Fruit fly (Drosophila melanogaster): Measurements from ENCODE around the gene CG6652.

CG6652 gene

dm6 chr3L:17033309-17033708, 10.7 kb upstream of the CG6652 start:
- no peak for TF ChIP-seq CG9948 (tag; optimal IDR thresholded peaks at IDR 0.05)
- TF ChIP-seq Snoo (tag; optimal IDR thresholded peaks at IDR 0.05) = peak; percentile 32

- TF ChIP-seq CG8159 (tag; optimal IDR thresholded peaks at IDR 0.05) (no peak), CG4496 (GFP tag; IDR thresholded peaks at IDR 0.05) (0 out of 3 replicates have a peak, but pooled peaks have one; percentile 36), CG14655 (GFP tag; optimal IDR thresholded peaks at IDR 0.05) (no peak), Ets98B (GFP tag; IDR thresholded peaks at IDR 0.05) (peak; percentile 12; the same call in 1 of the 2 replicates)
These were observed 9.3 kb upstream of the CG6652 start, which contains the start of gene Ilp8 for dm6 chr3L:17031971-17032370. Ilp8 (minus strand) TSS chr3L:17032080.

dm6 chr3L:17027310-17027709, 4.7 kb upstream of the CG6652 start, which contains the start of gene CG7730:
CG7730 (plus strand) TSS chr3L:17027515.
- TF ChIP-seq CG32121 (GFP tag; IDR thresholded peaks at IDR 0.05) = no peak
- no peak for TF ChIP-seq gl (tag; optimal IDR thresholded peaks at IDR 0.05)

- no peak for TF ChIP-seq CG34367 (tag; optimal IDR thresholded peaks at IDR 0.05)
- no peak for TF ChIP-seq Snoo (tag; optimal IDR thresholded peaks at IDR 0.05)
- TF ChIP-seq rn (GFP tag; IDR thresholded peaks at IDR 0.05) = no peak
- TF ChIP-seq CG12605 (GFP tag; IDR thresholded peaks at IDR 0.05) = no peak
- no peak for TF ChIP-seq CG8159 (tag; optimal IDR thresholded peaks at IDR 0.05)
- no peak for TF ChIP-seq CG10348 (GFP tag; IDR thresholded peaks at IDR 0.05)
- TF ChIP-seq Ets98B (GFP tag; IDR thresholded peaks at IDR 0.05) = no peak
- TF ChIP-seq fd96Ca (GFP tag; IDR thresholded peaks at IDR 0.05) = no peak
- no peak for TF ChIP-seq Pif1A (GFP tag; optimal IDR thresholded peaks at IDR 0.05)
- TF ChIP-seq CG15710 (tag; optimal IDR thresholded peaks at IDR 0.05) = no peak
- no peak for TF ChIP-seq CG17806 (tag; optimal IDR thresholded peaks at IDR 0.05)
- TF ChIP-seq EcR (GFP tag; optimal IDR thresholded peaks at IDR 0.05) = no peak
- no peak for TF ChIP-seq CG9948 (tag; optimal IDR thresholded peaks at IDR 0.05)
- TF ChIP-seq gl (tag; optimal IDR thresholded peaks at IDR 0.05) = no peak
- TF ChIP-seq D1 (tag; optimal IDR thresholded peaks at IDR 0.05) = no peak
- no peak for TF ChIP-seq CG14655 (GFP tag; optimal IDR thresholded peaks at IDR 0.05)
- TF ChIP-seq CG32121 (GFP tag; IDR thresholded peaks at IDR 0.05) = no peak
- no peak for TF ChIP-seq CG8301 (tag; optimal IDR thresholded peaks at IDR 0.05)
These were observed 1.5 kb upstream of the CG6652 start, which contains the start of gene Fit2 for dm6 chr3L:17024095-17024639. Fit2 (plus strand) TSS chr3L:17024328.

dm6 chr3L:17023641-17024040, 985 bp upstream of the CG6652 start, which contains the start of gene a10:
a10 (minus strand) TSS chr3L:17023741.
- no peak for TF ChIP-seq Snoo (tag; optimal IDR thresholded peaks at IDR 0.05)
- no peak for TF ChIP-seq D1 (tag; optimal IDR thresholded peaks at IDR 0.05)
- TF ChIP-seq gl (tag; optimal IDR thresholded peaks at IDR 0.05) = no peak
- no peak for TF ChIP-seq CG14655 (GFP tag; optimal IDR thresholded peaks at IDR 0.05)
- TF ChIP-seq CG17806 (tag; optimal IDR thresholded peaks at IDR 0.05) = no peak
- TF ChIP-seq CG8159 (tag; optimal IDR thresholded peaks at IDR 0.05) = no peak
- no peak for TF ChIP-seq CG13204 (GFP tag; optimal IDR thresholded peaks at IDR 0.05)
- no peak for TF ChIP-seq CG12605 (GFP tag; IDR thresholded peaks at IDR 0.05)
- TF ChIP-seq CG10348 (GFP tag; IDR thresholded peaks at IDR 0.05) = no peak
- no peak for TF ChIP-seq fd96Ca (GFP tag; IDR thresholded peaks at IDR 0.05)
- TF ChIP-seq CG9948 (tag; optimal IDR thresholded peaks at IDR 0.05) = no peak

- TF ChIP-seq CG8301 (tag; optimal IDR thresholded peaks at IDR 0.05) (no peak), CG10348 (GFP tag; IDR thresholded peaks at IDR 0.05) (no peak), rn (GFP tag; IDR thresholded peaks at IDR 0.05) (no peak), CG15710 (tag; optimal IDR thresholded peaks at IDR 0.05) (no peak), CG13204 (GFP tag; optimal IDR thresholded peaks at IDR 0.05) (no peak), Snoo (tag; optimal IDR thresholded peaks at IDR 0.05) (no peak), CG17806 (tag; optimal IDR thresholded peaks at IDR 0.05) (no peak), CG14655 (GFP tag; optimal IDR thresholded peaks at IDR 0.05) (no peak), CG34367 (tag; optimal IDR thresholded peaks at IDR 0.05) (no peak), CG9948 (tag; optimal IDR thresholded peaks at IDR 0.05) (no peak), CG12605 (GFP tag; IDR thresholded peaks at IDR 0.05) (no peak), Pif1A (GFP tag; optimal IDR thresholded peaks at IDR 0.05) (no peak), CG8159 (tag; optimal IDR thresholded peaks at IDR 0.05) (no peak), D1 (tag; optimal IDR thresholded peaks at IDR 0.05) (no peak), fd96Ca (GFP tag; IDR thresholded peaks at IDR 0.05) (no peak), Pif1B (GFP tag; optimal IDR thresholded peaks at IDR 0.05) (no peak), gl (tag; optimal IDR thresholded peaks at IDR 0.05) (no peak), CG32121 (GFP tag; IDR thresholded peaks at IDR 0.05) (no peak), Ets98B (GFP tag; IDR thresholded peaks at IDR 0.05) (no peak)
These were observed 6.1 kb downstream of the CG6652 start for dm6 chr3L:17016576-17016917.
